Worm (Caenorhabditis elegans) whole organism, mixed stage, embryonic: ENCODE data around the gene srp-2.
A peak's percentile ranks its signal among the peaks of the same experiment; 100 is the strongest.

Source experiments
- bed-3 ChIP-seq: fragments of 200-800 bp; sonication (Bioruptor generic); optimal IDR thresholded peaks from 3 replicates; lab custom pipeline; 2018; ENCODE audit warnings: mild to moderate bottlenecking, missing genetic modification characterization, moderate library complexity, missing compliant biosample characterization
- blmp-1 ChIP-seq: fragments of 150-350 bp; optimal IDR thresholded peaks from 2 replicates; lab custom pipeline; 2014; ENCODE audit warnings: missing biosample characterization, missing genetic modification characterization
- ceh-39 ChIP-seq: fragments of 150-350 bp; optimal IDR thresholded peaks from 2 replicates; lab custom pipeline; 2014; ENCODE audit warnings: missing biosample characterization, missing genetic modification characterization
- ceh-43 ChIP-seq: fragments of 200-800 bp; sonication (Bioruptor generic); optimal IDR thresholded peaks from 2 replicates; lab custom pipeline; 2018; ENCODE audit warnings: mild to moderate bottlenecking, missing genetic modification characterization, moderate library complexity, missing compliant biosample characterization
- ceh-83 ChIP-seq: fragments of 200-800 bp; sonication (Bioruptor generic); optimal IDR thresholded peaks from 2 replicates; lab custom pipeline; 2018; ENCODE audit warnings: mild to moderate bottlenecking, missing genetic modification characterization, missing compliant biosample characterization
- cnd-1 ChIP-seq: fragments of 200-800 bp; sonication (Bioruptor generic); optimal IDR thresholded peaks from 2 replicates; lab custom pipeline; 2018; ENCODE audit warnings: mild to moderate bottlenecking, missing genetic modification characterization, missing compliant biosample characterization
- drap-1 ChIP-seq: fragments of 200-800 bp; sonication (Bioruptor generic); optimal IDR thresholded peaks from 3 replicates; lab custom pipeline; 2018; ENCODE audit warnings: mild to moderate bottlenecking, missing genetic modification characterization, missing compliant biosample characterization
- elt-1 ChIP-seq: sonication (generic microtip); optimal IDR thresholded peaks from 2 replicates; lab custom pipeline; 2017; ENCODE audit warnings: missing genetic modification characterization, mild to moderate bottlenecking, missing compliant biosample characterization, antibody characterized with exemption, moderate library complexity, borderline replicate concordance; ENCODE audit not compliant: insufficient read depth
- elt-3 ChIP-seq: fragments of 150-350 bp; optimal IDR thresholded peaks from 2 replicates; lab custom pipeline; 2014; ENCODE audit warnings: missing biosample characterization, missing genetic modification characterization
- ham-2 ChIP-seq: fragments of 200-800 bp; sonication (Bioruptor generic); optimal IDR thresholded peaks from 2 replicates; lab custom pipeline; 2018; ENCODE audit warnings: mild to moderate bottlenecking, missing genetic modification characterization, missing compliant biosample characterization
- hlh-1 ChIP-seq: fragments of 150-350 bp; optimal IDR thresholded peaks from 2 replicates; lab custom pipeline; 2014; ENCODE audit warnings: missing biosample characterization, missing genetic modification reagents, missing genetic modification characterization
- lin-13 ChIP-seq: fragments of 150-350 bp; optimal IDR thresholded peaks from 2 replicates; lab custom pipeline; 2014; ENCODE audit warnings: missing biosample characterization, missing genetic modification characterization
- lin-32 ChIP-seq: fragments of 200-800 bp; sonication (Bioruptor generic); optimal IDR thresholded peaks from 2 replicates; lab custom pipeline; 2018; ENCODE audit warnings: mild to moderate bottlenecking, missing genetic modification characterization, missing compliant biosample characterization
- lsy-2 ChIP-seq: fragments of 150-350 bp; optimal IDR thresholded peaks from 2 replicates; lab custom pipeline; 2014; ENCODE audit warnings: missing biosample characterization, missing genetic modification characterization
- mab-5 ChIP-seq: fragments of 150-350 bp; optimal IDR thresholded peaks from 2 replicates; lab custom pipeline; 2014; ENCODE audit warnings: missing biosample characterization, missing genetic modification characterization
- mep-1 ChIP-seq: fragments of 150-350 bp; optimal IDR thresholded peaks from 2 replicates; lab custom pipeline; 2017; ENCODE audit warnings: missing biosample characterization, missing genetic modification reagents, missing genetic modification characterization, inconsistent platforms
- mls-2 ChIP-seq: sonication (generic microtip); optimal IDR thresholded peaks from 2 replicates; lab custom pipeline; 2016; ENCODE audit warnings: mild to moderate bottlenecking, missing genetic modification characterization, moderate library complexity, missing compliant biosample characterization
- nhr-12 ChIP-seq: fragments of 150-350 bp; optimal IDR thresholded peaks from 2 replicates; lab custom pipeline; 2014; ENCODE audit warnings: missing biosample characterization, missing genetic modification characterization
- nhr-2 ChIP-seq: fragments of 150-350 bp; optimal IDR thresholded peaks from 2 replicates; lab custom pipeline; 2014; ENCODE audit warnings: missing biosample characterization, missing genetic modification characterization
- nhr-237 ChIP-seq: fragments of 150-350 bp; optimal IDR thresholded peaks from 2 replicates; lab custom pipeline; 2014; ENCODE audit warnings: missing biosample characterization, missing genetic modification characterization
- nhr-28 ChIP-seq: fragments of 150-350 bp; optimal IDR thresholded peaks from 2 replicates; lab custom pipeline; 2014; ENCODE audit warnings: missing biosample characterization, missing genetic modification characterization
- nhr-76 ChIP-seq: sonication (generic microtip); optimal IDR thresholded peaks from 2 replicates; lab custom pipeline; 2017; ENCODE audit warnings: missing biosample characterization, missing genetic modification characterization
- pha-4 ChIP-seq: fragments of 150-350 bp; optimal IDR thresholded peaks from 2 replicates; lab custom pipeline; 2018; ENCODE audit warnings: missing biosample characterization, missing genetic modification reagents, missing genetic modification characterization
- sem-2 ChIP-seq: fragments of 200-800 bp; sonication (Bioruptor generic); optimal IDR thresholded peaks from 2 replicates; lab custom pipeline; 2018; ENCODE audit warnings: mild to moderate bottlenecking, missing genetic modification characterization, missing compliant biosample characterization
- sptf-1 ChIP-seq: sonication (generic microtip); optimal IDR thresholded peaks from 2 replicates; lab custom pipeline; 2017; ENCODE audit warnings: mild to moderate bottlenecking, missing genetic modification characterization, moderate library complexity, missing compliant biosample characterization
- tbx-8 ChIP-seq: fragments of 200-800 bp; sonication (Bioruptor generic); optimal IDR thresholded peaks from 2 replicates; lab custom pipeline; 2018; ENCODE audit warnings: mild to moderate bottlenecking, missing genetic modification characterization, moderate library complexity, missing compliant biosample characterization
- unc-120 ChIP-seq: sonication (generic microtip); optimal IDR thresholded peaks from 2 replicates; lab custom pipeline; 2017; ENCODE audit warnings: missing genetic modification characterization, missing compliant biosample characterization; ENCODE audit not compliant: poor library complexity, severe bottlenecking
- unc-39 ChIP-seq: fragments of 150-350 bp; optimal IDR thresholded peaks from 2 replicates; lab custom pipeline; 2014; ENCODE audit warnings: missing biosample characterization, missing genetic modification characterization
- unc-62 ChIP-seq: fragments of 150-350 bp; optimal IDR thresholded peaks from 2 replicates; lab custom pipeline; 2014; ENCODE audit warnings: missing biosample characterization, missing genetic modification reagents, missing genetic modification characterization
- zip-8 ChIP-seq: fragments of 150-350 bp; optimal IDR thresholded peaks from 2 replicates; lab custom pipeline; 2014; ENCODE audit warnings: missing biosample characterization, missing genetic modification characterization
- ztf-11 ChIP-seq: fragments of 150-350 bp; optimal IDR thresholded peaks from 2 replicates; lab custom pipeline; 2014; ENCODE audit warnings: missing biosample characterization, missing genetic modification characterization

Gene srp-2

DNA sequence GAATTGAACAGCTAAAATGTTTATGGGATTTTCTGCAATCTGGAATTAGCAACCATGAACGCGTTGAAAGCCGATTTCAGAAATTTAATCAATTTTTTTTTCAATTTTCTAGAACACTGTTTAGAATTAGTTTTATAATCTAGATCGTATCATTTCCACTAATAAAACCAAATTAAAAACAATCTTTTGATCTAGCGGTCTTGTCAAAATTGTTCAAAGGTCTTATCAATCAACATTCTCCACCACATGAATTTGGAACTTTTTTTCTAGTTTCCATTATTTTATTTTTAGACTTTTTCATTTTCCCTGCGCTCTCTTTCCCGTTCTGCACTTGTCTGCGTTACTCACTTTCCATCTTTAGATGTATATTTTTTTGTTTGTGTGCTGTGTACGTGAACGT, at the start of gene srp-2:
Gene srp-2, plus strand, starts transcription at position 301 of the 400 bp plus-strand sequence.
- TF ChIP-seq mls-2 (tag; lab: Kevin White, UChicago) = no peak
- TF ChIP-seq cnd-1 = no peak
- TF ChIP-seq unc-62 (GFP tag; lab: Kevin White, UChicago) = no peak
- TF ChIP-seq ham-2 (GFP tag; lab: Kevin White, UChicago) = no peak
- no peak for TF ChIP-seq lsy-2 (tag; lab: Kevin White, UChicago)
- TF ChIP-seq drap-1 (GFP tag; lab: Kevin White, UChicago) = no peak
- TF ChIP-seq sptf-1 = no peak
- no peak for TF ChIP-seq tbx-8 (GFP tag; lab: Kevin White, UChicago)
- no peak for TF ChIP-seq lin-13 (tag; lab: Kevin White, UChicago)
- no peak for TF ChIP-seq sem-2
- no peak for TF ChIP-seq mep-1 (tag; lab: Kevin White, UChicago)

DNA sequence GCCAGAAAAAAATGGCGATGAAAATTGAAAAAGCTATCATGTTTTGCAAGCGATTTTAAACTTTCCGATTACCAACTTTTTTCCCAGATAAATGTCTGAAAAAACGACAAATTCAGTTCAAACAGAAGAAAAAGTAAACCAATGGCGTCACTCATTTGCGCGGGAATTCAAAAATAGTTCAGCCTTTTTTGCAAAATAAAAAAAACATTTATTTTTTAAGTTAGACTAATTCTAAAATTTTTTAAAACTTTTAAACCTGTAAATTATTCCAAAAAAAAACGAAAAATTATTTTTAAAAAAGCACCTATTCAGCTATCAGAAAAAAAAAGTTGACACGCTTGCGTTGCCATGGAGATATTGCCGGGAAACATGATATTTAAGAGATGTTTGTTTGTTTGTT, 49.6 kb upstream of the srp-2 start, which contains the start of gene cyp-33C11:
Gene cyp-33C11, minus strand, starts transcription at position 101 of the 400 bp plus-strand sequence.
- TF ChIP-seq pha-4 (tag; lab: Kevin White, UChicago) (no peak), nhr-12 (tag; lab: Kevin White, UChicago) (no peak), nhr-76 (no peak), blmp-1 (tag; lab: Kevin White, UChicago) (no peak), unc-39 (no peak), bed-3 (no peak), nhr-28 (tag; lab: Kevin White, UChicago) (no peak), zip-8 (no peak), lsy-2 (tag; lab: Kevin White, UChicago) (no peak)

- no peak for TF ChIP-seq nhr-2 (tag; lab: Kevin White, UChicago)
- no peak for TF ChIP-seq cnd-1
- TF ChIP-seq nhr-12 (tag; lab: Kevin White, UChicago) = no peak
- no peak for TF ChIP-seq lin-32 (GFP tag; lab: Kevin White, UChicago)
- no peak for TF ChIP-seq mep-1 (tag; lab: Kevin White, UChicago)
- no peak for TF ChIP-seq nhr-76
Observed at ce11 chrV:719731-720130, 42.7 kb upstream of the srp-2 start, which contains the start of gene srbc-40. srbc-40 (minus strand) TSS chrV:719831.

DNA sequence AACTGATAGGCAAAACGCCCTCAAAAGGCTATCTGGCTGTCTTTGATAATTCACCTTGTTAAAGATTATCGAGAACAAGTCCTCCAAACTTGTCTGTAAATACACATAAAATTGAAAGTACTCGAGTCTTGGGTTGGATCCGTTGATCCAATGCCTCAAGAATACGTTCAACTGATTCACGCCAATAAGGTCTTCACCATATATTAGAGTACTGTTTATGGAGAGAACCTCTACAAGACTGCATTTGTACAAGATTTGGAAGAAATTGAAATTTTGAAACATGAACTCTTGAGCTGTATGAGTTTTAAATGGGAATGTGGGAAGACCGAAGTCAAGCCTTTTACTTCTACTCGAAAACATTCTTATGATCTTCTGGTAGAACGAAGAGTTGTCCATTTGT, 39.6 kb upstream of the srp-2 start:
- TF ChIP-seq nhr-28 (tag; lab: Kevin White, UChicago) = no peak
- no peak for TF ChIP-seq ham-2 (GFP tag; lab: Kevin White, UChicago)
- no peak for TF ChIP-seq ceh-43 (GFP tag; lab: Kevin White, UChicago)
- no peak for TF ChIP-seq lsy-2 (tag; lab: Kevin White, UChicago)
- no peak for TF ChIP-seq ceh-83 (GFP tag; lab: Kevin White, UChicago)
- TF ChIP-seq, all 35 proteins: peak for 0

ce11 chrV:723895-724352, 38.5 kb upstream of the srp-2 start, which contains the start of gene fbxb-72:
fbxb-72 (minus strand) TSS chrV:723952.
- TF ChIP-seq ham-2 (GFP tag; lab: Kevin White, UChicago) (no peak), lin-13 (tag; lab: Kevin White, UChicago) (no peak), mep-1 (tag; lab: Kevin White, UChicago) (no peak), lsy-2 (tag; lab: Kevin White, UChicago) (no peak), sptf-1 (peak; percentile 18), cnd-1 (no peak), zip-8 (no peak), elt-1 (tag; lab: Kevin White, UChicago) (no peak), unc-39 (no peak), hlh-1 (tag; lab: Kevin White, UChicago) (peak; percentile 9), lin-32 (GFP tag; lab: Kevin White, UChicago) (no peak), blmp-1 (tag; lab: Kevin White, UChicago) (no peak), mab-5 (no peak), nhr-237 (tag; lab: Kevin White, UChicago) (no peak), elt-3 (tag; lab: Kevin White, UChicago) (no peak), unc-120 (no peak), ztf-11 (tag; lab: Kevin White, UChicago) (no peak), ceh-39 (tag; lab: Kevin White, UChicago) (peak; percentile 44), pha-4 (tag; lab: Kevin White, UChicago) (no peak), drap-1 (GFP tag; lab: Kevin White, UChicago) (no peak)
